Worm (Caenorhabditis elegans) whole organism, early embryonic: ENCODE data around the gene sul-1.

Experiments used
- B0310.2 ChIP-seq: sonication (generic microtip); optimal IDR thresholded peaks from 2 replicates; lab custom pipeline; 2016; ENCODE audit warnings: mild to moderate bottlenecking, missing genetic modification characterization, missing compliant biosample characterization
- F13C5.2 ChIP-seq: sonication (generic microtip); optimal IDR thresholded peaks from 2 replicates; lab custom pipeline; 2017; ENCODE audit warnings: mild to moderate bottlenecking, missing genetic modification characterization, inconsistent platforms, missing compliant biosample characterization
- ama-1 ChIP-seq: fragments of 150-350 bp; optimal IDR thresholded peaks from 2 replicates; lab custom pipeline; 2014
- flt-1 ChIP-seq: fragments of 200-800 bp; sonication (Bioruptor generic); IDR thresholded peaks from 2 replicates; pipeline ENCODE4 v1.3.6; 2022; ENCODE audit warnings: missing genetic modification characterization, missing compliant biosample characterization
- hmbx-1 ChIP-seq: sonication (generic microtip); optimal IDR thresholded peaks from 2 replicates; lab custom pipeline; 2016; ENCODE audit warnings: mild to moderate bottlenecking, missing genetic modification characterization, missing compliant biosample characterization
- hmg-4 ChIP-seq: fragments of 200-800 bp; sonication (Bioruptor generic); optimal IDR thresholded peaks from 2 replicates; lab custom pipeline; 2018; ENCODE audit warnings: mild to moderate bottlenecking, missing genetic modification characterization, missing compliant biosample characterization
- hnd-1 ChIP-seq: sonication (generic microtip); optimal IDR thresholded peaks from 2 replicates; lab custom pipeline; 2016; ENCODE audit warnings: missing genetic modification characterization, missing compliant biosample characterization
- sea-1 ChIP-seq: fragments of 200-800 bp; sonication (Bioruptor generic); conservative IDR thresholded peaks from 2 replicates; pipeline ENCODE4 v1.3.6; 2022; ENCODE audit warnings: missing genetic modification characterization, missing compliant biosample characterization
- tra-4 ChIP-seq: sonication (generic microtip); optimal IDR thresholded peaks from 2 replicates; lab custom pipeline; 2017; ENCODE audit warnings: missing genetic modification characterization, missing compliant biosample characterization

ce11 chrX:3220267-3220666 lies 50.4 kb downstream of the sul-1 start, which contains the start of gene rgl-1:
- TF ChIP-seq hmg-4 (GFP tag; lab: Kevin White, UChicago) (no peak), F13C5.2 (tag; lab: Kevin White, UChicago) (no peak), hnd-1 (tag; lab: Kevin White, UChicago) (no peak), ama-1 (lab: Kevin White, UChicago) (no peak), flt-1 (no peak), sea-1 (GFP tag; lab: Robert Waterston, UW) (no peak), hmbx-1 (tag; lab: Kevin White, UChicago) (no peak), B0310.2 (no peak), tra-4 (tag; lab: Kevin White, UChicago) (no peak)
